Worm (Caenorhabditis elegans) whole organism, L3 larva: ENCODE results near the gene spe-18.

Experiments
- R02D3.7 ChIP-seq: fragments of 150-350 bp; optimal IDR thresholded peaks from 2 replicates; lab custom pipeline; 2014; ENCODE audit warnings: missing biosample characterization, missing genetic modification characterization
- ZK546.5 ChIP-seq: sonication (generic microtip); optimal IDR thresholded peaks from 2 replicates; lab custom pipeline; 2017; ENCODE audit warnings: missing biosample characterization, missing genetic modification characterization
- aly-2 ChIP-seq: fragments of 150-350 bp; optimal IDR thresholded peaks from 2 replicates; lab custom pipeline; 2014; ENCODE audit warnings: missing biosample characterization, missing genetic modification characterization
- ama-1 ChIP-seq: fragments of 150-350 bp; optimal IDR thresholded peaks from 2 replicates; lab custom pipeline; 2018
- ceh-16 ChIP-seq: sonication (generic microtip); optimal IDR thresholded peaks from 2 replicates; lab custom pipeline; 2017; ENCODE audit warnings: missing biosample characterization, missing genetic modification characterization
- ceh-28 ChIP-seq: fragments of 150-350 bp; optimal IDR thresholded peaks from 2 replicates; lab custom pipeline; 2014; ENCODE audit warnings: missing biosample characterization, missing genetic modification reagents, missing genetic modification characterization
- ceh-82 ChIP-seq: fragments of 150-350 bp; optimal IDR thresholded peaks from 2 replicates; lab custom pipeline; 2014; ENCODE audit warnings: missing biosample characterization, missing genetic modification characterization
- ceh-9 ChIP-seq: sonication (generic microtip); optimal IDR thresholded peaks from 2 replicates; lab custom pipeline; 2018; ENCODE audit warnings: missing biosample characterization, missing genetic modification characterization
- daf-12 ChIP-seq: fragments of 150-350 bp; optimal IDR thresholded peaks from 2 replicates; lab custom pipeline; 2014; ENCODE audit warnings: missing biosample characterization, missing genetic modification reagents, missing genetic modification characterization
- egl-27 ChIP-seq: sonication (generic microtip); optimal IDR thresholded peaks from 4 replicates; lab custom pipeline; 2017; ENCODE audit warnings: missing biosample characterization, missing genetic modification reagents, missing genetic modification characterization
- egl-5 ChIP-seq: fragments of 150-350 bp; optimal IDR thresholded peaks from 2 replicates; lab custom pipeline; 2017; ENCODE audit warnings: missing biosample characterization, missing genetic modification reagents, missing genetic modification characterization, inconsistent platforms
- elt-1 ChIP-seq: fragments of 150-350 bp; optimal IDR thresholded peaks from 2 replicates; lab custom pipeline; 2014; ENCODE audit warnings: missing biosample characterization, missing genetic modification characterization
- elt-2 ChIP-seq: sonication (generic microtip); optimal IDR thresholded peaks from 2 replicates; lab custom pipeline; 2016; ENCODE audit warnings: missing genetic modification reagents, mild to moderate bottlenecking, missing genetic modification characterization, missing compliant biosample characterization
- elt-3 ChIP-seq, 3 experiments: fragments of 150-350 bp in 1 of 3; sonication (generic microtip) in 2 of 3; optimal IDR thresholded peaks; 2 replicates in 2 of 3; 4 replicates in 1 of 3; lab custom pipeline; 2014 to 2017; ENCODE audit warnings: missing biosample characterization in 3 of 3, missing genetic modification characterization in 3 of 3
- eor-1 ChIP-seq, 2 experiments: fragments of 150-350 bp; optimal IDR thresholded peaks; 2 replicates each; lab custom pipeline; 2014 to 2018; ENCODE audit warnings: missing biosample characterization in 2 of 2, missing genetic modification characterization in 2 of 2
- fkh-10 ChIP-seq: sonication (generic microtip); optimal IDR thresholded peaks from 2 replicates; lab custom pipeline; 2017; ENCODE audit warnings: missing biosample characterization, missing genetic modification reagents, missing genetic modification characterization
- fkh-2 ChIP-seq: fragments of 150-350 bp; optimal IDR thresholded peaks from 2 replicates; lab custom pipeline; 2014; ENCODE audit warnings: missing biosample characterization, missing genetic modification reagents, missing genetic modification characterization
- fos-1 ChIP-seq: fragments of 150-350 bp; optimal IDR thresholded peaks from 2 replicates; lab custom pipeline; 2014; ENCODE audit warnings: missing biosample characterization, missing genetic modification characterization
- hmg-11 ChIP-seq: sonication (generic microtip); optimal IDR thresholded peaks from 2 replicates; lab custom pipeline; 2016; ENCODE audit warnings: missing genetic modification characterization, missing compliant biosample characterization
- jun-1 ChIP-seq: fragments of 150-350 bp; optimal IDR thresholded peaks from 2 replicates; lab custom pipeline; 2014; ENCODE audit warnings: missing biosample characterization, missing genetic modification reagents, missing genetic modification characterization
- lin-15B ChIP-seq: fragments of 150-350 bp; optimal IDR thresholded peaks from 2 replicates; lab custom pipeline; 2014; ENCODE audit warnings: missing biosample characterization, missing genetic modification characterization
- lin-39 ChIP-seq: fragments of 150-350 bp; optimal IDR thresholded peaks from 2 replicates; lab custom pipeline; 2018; ENCODE audit warnings: missing biosample characterization, missing genetic modification reagents, missing genetic modification characterization
- lsy-12 ChIP-seq: sonication (generic microtip); optimal IDR thresholded peaks from 2 replicates; lab custom pipeline; 2016; ENCODE audit warnings: mild to moderate bottlenecking, missing genetic modification characterization, missing compliant biosample characterization
- mdl-1 ChIP-seq: fragments of 150-350 bp; optimal IDR thresholded peaks from 2 replicates; lab custom pipeline; 2014; ENCODE audit warnings: missing biosample characterization, missing genetic modification characterization
- mml-1 ChIP-seq: fragments of 150-350 bp; sonication (generic microtip); optimal IDR thresholded peaks from 3 replicates; lab custom pipeline; 2014; ENCODE audit warnings: missing biosample characterization, missing genetic modification characterization
- nfya-1 ChIP-seq: sonication (generic microtip); optimal IDR thresholded peaks from 2 replicates; lab custom pipeline; 2017; ENCODE audit warnings: missing genetic modification characterization, mild to moderate bottlenecking, missing compliant biosample characterization, antibody characterized with exemption, moderate library complexity; ENCODE audit not compliant: insufficient read depth
- nhr-11 ChIP-seq: fragments of 150-350 bp; optimal IDR thresholded peaks from 2 replicates; lab custom pipeline; 2014; ENCODE audit warnings: missing biosample characterization, missing genetic modification characterization
- nhr-12 ChIP-seq: fragments of 150-350 bp; optimal IDR thresholded peaks from 2 replicates; lab custom pipeline; 2014; ENCODE audit warnings: missing biosample characterization, missing genetic modification characterization
- nhr-23 ChIP-seq: fragments of 150-350 bp; optimal IDR thresholded peaks from 2 replicates; lab custom pipeline; 2014; ENCODE audit warnings: missing biosample characterization, missing genetic modification reagents, missing genetic modification characterization
- nhr-237 ChIP-seq: fragments of 150-350 bp; optimal IDR thresholded peaks from 2 replicates; lab custom pipeline; 2014; ENCODE audit warnings: missing biosample characterization, missing genetic modification characterization
- nhr-25 ChIP-seq: sonication (generic microtip); optimal IDR thresholded peaks from 2 replicates; lab custom pipeline; 2017; ENCODE audit warnings: missing biosample characterization, missing genetic modification characterization
- nhr-28 ChIP-seq: fragments of 150-350 bp; optimal IDR thresholded peaks from 2 replicates; lab custom pipeline; 2014; ENCODE audit warnings: missing biosample characterization, missing genetic modification characterization
- nhr-43 ChIP-seq: sonication (generic microtip); optimal IDR thresholded peaks from 2 replicates; lab custom pipeline; 2016; ENCODE audit warnings: mild to moderate bottlenecking, missing genetic modification characterization, missing compliant biosample characterization; ENCODE audit not compliant: poor library complexity, severe bottlenecking
- nhr-67 ChIP-seq: fragments of 150-350 bp; optimal IDR thresholded peaks from 2 replicates; lab custom pipeline; 2014; ENCODE audit warnings: missing biosample characterization, missing genetic modification characterization
- nhr-76 ChIP-seq: fragments of 150-350 bp; sonication (generic microtip); optimal IDR thresholded peaks from 5 replicates; lab custom pipeline; 2014; ENCODE audit warnings: missing biosample characterization, missing genetic modification characterization
- nhr-77 ChIP-seq: fragments of 150-350 bp; optimal IDR thresholded peaks from 2 replicates; lab custom pipeline; 2014; ENCODE audit warnings: missing biosample characterization, missing genetic modification characterization
- pha-4 ChIP-seq: fragments of 150-350 bp; optimal IDR thresholded peaks from 2 replicates; lab custom pipeline; 2014; ENCODE audit warnings: missing biosample characterization, missing genetic modification reagents, missing genetic modification characterization
- pqm-1 ChIP-seq: fragments of 150-350 bp; optimal IDR thresholded peaks from 2 replicates; lab custom pipeline; 2017; ENCODE audit warnings: missing biosample characterization, missing genetic modification characterization, inconsistent platforms
- sea-2 ChIP-seq: fragments of 150-350 bp; sonication (generic microtip); optimal IDR thresholded peaks from 4 replicates; lab custom pipeline; 2014; ENCODE audit warnings: missing biosample characterization, missing genetic modification reagents, missing genetic modification characterization
- skn-1 ChIP-seq: fragments of 150-350 bp; optimal IDR thresholded peaks from 2 replicates; lab custom pipeline; 2014; ENCODE audit warnings: missing biosample characterization, missing genetic modification characterization
- snpc-4 ChIP-seq: fragments of 150-350 bp; optimal IDR thresholded peaks from 2 replicates; lab custom pipeline; 2014; ENCODE audit warnings: missing biosample characterization, missing genetic modification characterization
- tbx-2 ChIP-seq: sonication (generic microtip); optimal IDR thresholded peaks from 2 replicates; lab custom pipeline; 2016; ENCODE audit warnings: mild to moderate bottlenecking, missing genetic modification characterization, missing compliant biosample characterization
- unc-39 ChIP-seq: sonication (generic microtip); optimal IDR thresholded peaks from 4 replicates; lab custom pipeline; 2017; ENCODE audit warnings: missing biosample characterization, missing genetic modification characterization
- unc-62 ChIP-seq: fragments of 150-350 bp; sonication (generic microtip); optimal IDR thresholded peaks from 4 replicates; lab custom pipeline; 2014; ENCODE audit warnings: missing biosample characterization, missing genetic modification reagents, missing genetic modification characterization
- zag-1 ChIP-seq: fragments of 150-350 bp; optimal IDR thresholded peaks from 2 replicates; lab custom pipeline; 2014; ENCODE audit warnings: missing biosample characterization, missing genetic modification characterization
- ztf-11 ChIP-seq: fragments of 150-350 bp; optimal IDR thresholded peaks from 2 replicates; lab custom pipeline; 2014; ENCODE audit warnings: missing biosample characterization, missing genetic modification characterization
- ztf-4 ChIP-seq: fragments of 150-350 bp; optimal IDR thresholded peaks from 2 replicates; lab custom pipeline; 2014; ENCODE audit warnings: missing biosample characterization, missing genetic modification characterization

Gene spe-18

DNA sequence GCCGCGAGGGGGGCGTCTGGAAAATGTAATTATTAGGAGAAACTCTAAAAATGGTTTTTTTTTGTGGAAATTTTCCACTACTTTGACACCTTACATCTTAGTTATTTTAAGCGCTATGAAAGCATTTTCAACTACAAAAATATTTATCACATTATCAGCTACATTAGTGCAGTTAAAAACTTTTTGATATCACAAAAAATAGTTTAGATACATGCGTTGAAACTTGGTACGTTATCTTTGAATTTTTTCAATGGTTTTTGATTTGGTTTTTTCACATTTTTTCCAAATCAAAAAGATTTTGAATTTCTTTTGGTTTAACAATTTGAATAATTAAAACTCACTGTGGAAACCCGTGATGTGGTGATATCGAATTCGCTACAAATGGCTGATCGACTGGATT, 9.8 kb upstream of the spe-18 start:
- TF ChIP-seq mdl-1 (tag; lab: Kevin White, UChicago) (no peak), ceh-28 (tag; lab: Kevin White, UChicago) (no peak), nhr-76 (no peak), nhr-237 (no peak), fos-1 (tag; lab: Kevin White, UChicago) (no peak), pha-4 (tag; lab: Kevin White, UChicago) (no peak), ceh-9 (tag; lab: Kevin White, UChicago) (no peak), ZK546.5 (tag; lab: Kevin White, UChicago) (no peak), unc-39 (tag; lab: Kevin White, UChicago) (no peak), jun-1 (no peak), ceh-82 (tag; lab: Kevin White, UChicago) (no peak), nhr-77 (no peak), fkh-10 (GFP tag; lab: Kevin White, UChicago) (no peak), hmg-11 (tag; lab: Kevin White, UChicago) (no peak), ceh-16 (tag; lab: Kevin White, UChicago) (no peak), sea-2 (GFP tag; lab: Kevin White, UChicago) (no peak), egl-27 (tag; lab: Kevin White, UChicago) (no peak), R02D3.7 (tag; lab: Kevin White, UChicago) (no peak), mml-1 (tag; lab: Kevin White, UChicago) (no peak)

DNA sequence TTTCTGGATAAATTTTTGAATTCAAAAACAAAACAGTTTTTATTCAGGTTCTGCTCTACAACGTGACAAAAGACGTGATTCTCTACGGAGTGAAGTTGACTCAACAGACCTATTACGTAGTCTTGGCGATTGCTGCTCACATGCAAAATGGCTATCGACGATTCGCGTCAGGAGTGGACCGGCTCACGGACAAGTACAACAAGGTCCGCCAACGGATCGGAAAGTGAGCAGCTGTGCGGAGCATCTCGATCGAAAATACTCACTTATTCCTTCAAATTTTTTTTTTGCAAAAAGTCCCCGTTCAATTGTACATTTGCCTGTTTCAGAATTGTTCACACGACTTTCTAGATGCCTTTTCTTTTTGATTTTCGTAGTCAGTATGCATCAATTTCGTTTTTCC, 6.7 kb upstream of the spe-18 start:
- TF ChIP-seq nhr-237 (no peak), lin-15B (tag; lab: Kevin White, UChicago) (no peak), nhr-12 (tag; lab: Kevin White, UChicago) (no peak), unc-39 (tag; lab: Kevin White, UChicago) (no peak)

DNA sequence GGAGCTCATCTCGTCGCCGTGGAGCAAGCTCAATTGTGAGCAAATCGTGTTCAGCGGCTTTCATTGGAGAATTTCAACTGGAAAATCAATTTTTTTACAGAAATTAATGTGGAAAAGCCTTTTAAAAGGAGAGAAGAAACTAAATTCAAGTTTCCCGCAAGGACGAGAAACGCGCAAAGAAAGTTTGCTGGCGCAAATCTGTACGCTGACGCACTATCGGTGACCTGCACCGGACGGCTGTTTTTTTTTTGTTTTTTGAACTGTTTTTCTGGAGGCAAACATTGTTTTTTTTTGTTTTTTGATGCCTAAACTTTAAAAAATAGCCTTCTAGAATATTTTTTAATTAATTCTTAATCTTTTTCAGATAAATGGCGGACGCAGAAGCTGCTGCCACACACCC, 3.8 kb upstream of the spe-18 start, which contains the start of the genes hpr-17 and F32A11.1:
Gene hpr-17 (minus strand): TSS at position 77 of the 400 bp plus-strand sequence.
Gene F32A11.1 (plus strand): TSS at position 359 of the 400 bp plus-strand sequence.
- TF ChIP-seq lin-39 (tag; lab: Kevin White, UChicago) = peak; percentile 67
- peak; percentile 80 for TF ChIP-seq nhr-43
- TF ChIP-seq nhr-12 (tag; lab: Kevin White, UChicago) = no peak
- peak; percentile 13 for TF ChIP-seq jun-1
- TF ChIP-seq pqm-1 (tag; lab: Kevin White, UChicago) = peak; percentile 53
- peak; percentile 67 for TF ChIP-seq lsy-12 (tag; lab: Kevin White, UChicago)
- no peak for TF ChIP-seq fkh-2 (tag; lab: Kevin White, UChicago)
- TF ChIP-seq nhr-28 (tag; lab: Kevin White, UChicago) = no peak
- TF ChIP-seq R02D3.7 (tag; lab: Kevin White, UChicago) = peak; percentile 64
- TF ChIP-seq nhr-23 = peak; percentile 87
- no peak for TF ChIP-seq unc-62 (GFP tag; lab: Kevin White, UChicago)
- peak; percentile 94 for TF ChIP-seq lin-15B (tag; lab: Kevin White, UChicago)
- TF ChIP-seq elt-3 (tag; optimal IDR thresholded peaks at IDR 0.05; lab: Kevin White, UChicago) = no peak
- no peak for TF ChIP-seq nhr-67 (tag; lab: Kevin White, UChicago)
- TF ChIP-seq nhr-76 = no peak
- TF ChIP-seq ceh-16 (tag; lab: Kevin White, UChicago) = no peak
- no peak for TF ChIP-seq ZK546.5 (tag; lab: Kevin White, UChicago)
- no peak for TF ChIP-seq mdl-1 (tag; lab: Kevin White, UChicago)
- TF ChIP-seq ceh-82 (tag; lab: Kevin White, UChicago) = peak; percentile 31
- TF ChIP-seq elt-2 (tag; lab: Kevin White, UChicago) = peak; percentile 49
- peak; percentile 87 for TF ChIP-seq nfya-1
- no peak for TF ChIP-seq eor-1 (tag; optimal IDR thresholded peaks at IDR 0.05; lab: Kevin White, UChicago)
- no peak for TF ChIP-seq zag-1 (tag; lab: Kevin White, UChicago)
- no peak for TF ChIP-seq nhr-11 (tag; lab: Kevin White, UChicago)
- TF ChIP-seq nhr-237 = no peak
- no peak for TF ChIP-seq nhr-77
- no peak for TF ChIP-seq egl-27 (tag; lab: Kevin White, UChicago)
- TF ChIP-seq nhr-25 = peak; percentile 67
- no peak for TF ChIP-seq elt-1 (tag; lab: Kevin White, UChicago)
- TF ChIP-seq hmg-11 (tag; lab: Kevin White, UChicago) = peak; percentile 31
- TF ChIP-seq ama-1 = no peak
- TF ChIP-seq aly-2 = no peak
- peak; percentile 64 for TF ChIP-seq skn-1
- TF ChIP-seq ztf-4 (tag; lab: Kevin White, UChicago) = no peak
- no peak for TF ChIP-seq ceh-9 (tag; lab: Kevin White, UChicago)
- no peak for TF ChIP-seq ztf-11 (tag; lab: Kevin White, UChicago)
- no peak for TF ChIP-seq fos-1 (tag; lab: Kevin White, UChicago)
- peak; percentile 45 for TF ChIP-seq fkh-10 (GFP tag; lab: Kevin White, UChicago)
- TF ChIP-seq unc-39 (tag; lab: Kevin White, UChicago) = no peak
- TF ChIP-seq sea-2 (GFP tag; lab: Kevin White, UChicago) = no peak
- TF ChIP-seq pha-4 (tag; lab: Kevin White, UChicago) = peak; percentile 92
- TF ChIP-seq mml-1 (tag; lab: Kevin White, UChicago) = no peak
- TF ChIP-seq tbx-2 (tag; lab: Kevin White, UChicago) = peak; percentile 51
- peak; percentile 14 for TF ChIP-seq egl-5
- peak; percentile 39 for TF ChIP-seq ceh-28 (tag; lab: Kevin White, UChicago)
- TF ChIP-seq snpc-4 (tag; lab: Kevin White, UChicago) = peak; percentile 87
- TF ChIP-seq daf-12 (tag; lab: Kevin White, UChicago) = no peak
